Worm (Caenorhabditis elegans) whole organism, L1 larva: ENCODE results near the gene T04C12.1.

Experiments used
- aly-2 ChIP-seq: fragments of 150-350 bp; optimal IDR thresholded peaks from 2 replicates; lab custom pipeline; 2014; ENCODE audit warnings: missing biosample characterization, missing genetic modification characterization
- ces-1 ChIP-seq: fragments of 150-350 bp; optimal IDR thresholded peaks from 2 replicates; lab custom pipeline; 2014; ENCODE audit warnings: missing biosample characterization, missing genetic modification reagents, missing genetic modification characterization
- elt-2 ChIP-seq: sonication (generic microtip); optimal IDR thresholded peaks from 2 replicates; lab custom pipeline; 2016; ENCODE audit warnings: missing genetic modification characterization, mild to moderate bottlenecking, inconsistent platforms, missing compliant biosample characterization, missing genetic modification reagents
- lin-15B ChIP-seq: fragments of 150-350 bp; sonication (generic microtip); optimal IDR thresholded peaks from 3 replicates; lab custom pipeline; 2014; ENCODE audit warnings: missing biosample characterization, missing genetic modification characterization
- lin-35 ChIP-seq, 2 experiments: fragments of 150-350 bp; optimal IDR thresholded peaks; 2 replicates each; lab custom pipeline; 2014; ENCODE audit warnings: missing biosample characterization in 2 of 2, missing genetic modification characterization in 2 of 2, missing genetic modification reagents in 2 of 2
- lsy-2 ChIP-seq, 2 experiments: fragments of 150-350 bp; optimal IDR thresholded peaks; 2 replicates each; lab custom pipeline; 2014; ENCODE audit warnings: missing biosample characterization in 2 of 2, missing genetic modification characterization in 2 of 2
- mab-9 ChIP-seq: fragments of 200-800 bp; sonication (Bioruptor generic); IDR thresholded peaks from 2 replicates; pipeline ENCODE4 v1.3.6; 2022; ENCODE audit warnings: missing genetic modification reagents, missing genetic modification characterization, missing compliant biosample characterization
- nhr-11 ChIP-seq: fragments of 150-350 bp; optimal IDR thresholded peaks from 2 replicates; lab custom pipeline; 2014; ENCODE audit warnings: missing biosample characterization, missing genetic modification characterization
- nhr-28 ChIP-seq: fragments of 150-350 bp; optimal IDR thresholded peaks from 2 replicates; lab custom pipeline; 2014; ENCODE audit warnings: missing biosample characterization, missing genetic modification characterization
- nhr-47 ChIP-seq: sonication (generic microtip); optimal IDR thresholded peaks from 2 replicates; lab custom pipeline; 2016; ENCODE audit warnings: mild to moderate bottlenecking, missing genetic modification characterization, moderate library complexity, missing compliant biosample characterization
- nhr-71 ChIP-seq: sonication (generic microtip); optimal IDR thresholded peaks from 2 replicates; lab custom pipeline; 2016; ENCODE audit warnings: mild to moderate bottlenecking, missing genetic modification characterization, moderate library complexity, missing compliant biosample characterization
- nhr-76 ChIP-seq: sonication (generic microtip); optimal IDR thresholded peaks from 2 replicates; lab custom pipeline; 2017; ENCODE audit warnings: missing biosample characterization, missing genetic modification characterization
- nhr-90 ChIP-seq: sonication (generic microtip); optimal IDR thresholded peaks from 2 replicates; lab custom pipeline; 2016; ENCODE audit warnings: mild to moderate bottlenecking, missing genetic modification characterization, missing compliant biosample characterization; ENCODE audit not compliant: poor library complexity
- snpc-4 ChIP-seq: fragments of 150-350 bp; optimal IDR thresholded peaks from 2 replicates; lab custom pipeline; 2014; ENCODE audit warnings: missing biosample characterization, missing genetic modification characterization

- TF ChIP-seq nhr-71 (tag; lab: Kevin White, UChicago) (no peak), lin-15B (tag; lab: Kevin White, UChicago) (no peak), nhr-47 (tag; lab: Kevin White, UChicago) (no peak), nhr-11 (tag; lab: Kevin White, UChicago) (no peak), ces-1 (GFP tag; lab: Kevin White, UChicago) (no peak), nhr-90 (tag; lab: Kevin White, UChicago) (no peak), nhr-28 (tag; lab: Kevin White, UChicago) (no peak), snpc-4 (tag; lab: Kevin White, UChicago) (no peak), nhr-76 (tag; lab: Kevin White, UChicago) (no peak), mab-9 (GFP tag; lab: Robert Waterston, UW) (no peak), lsy-2 (tag; optimal IDR thresholded peaks at IDR 0.05; lab: Kevin White, UChicago) (no peak), aly-2 (tag; lab: Kevin White, UChicago) (no peak), elt-2 (tag; lab: Kevin White, UChicago) (no peak), lin-35 (GFP tag; optimal IDR thresholded peaks at IDR 0.05; lab: Kevin White, UChicago) (no peak)
These were observed 6.4 kb upstream of the T04C12.1 start, which contains the start of gene nlp-80 for ce11 chrV:11065513-11065912.
